Fruit fly (Drosophila melanogaster) Kc167 (cell line): ENCODE data around the gene Grl36b.

ENCODE experiments used
- Myc ChIP-seq: fragments of >200 bp; optimal IDR thresholded peaks from 2 replicates; lab custom pipeline; 2017; ENCODE audit warnings: missing external identifiers
- Sin3A ChIP-seq: fragments of >200 bp; optimal IDR thresholded peaks from 2 replicates; lab custom pipeline; 2018; ENCODE audit warnings: missing external identifiers
- h ChIP-seq: fragments of >200 bp; optimal IDR thresholded peaks from 3 replicates; lab custom pipeline; 2018; ENCODE audit warnings: missing external identifiers
- insv ChIP-seq: fragments of >200 bp; optimal IDR thresholded peaks from 3 replicates; lab custom pipeline; 2018; ENCODE audit warnings: missing external identifiers
- psq ChIP-seq: fragments of >200 bp; optimal IDR thresholded peaks from 2 replicates; lab custom pipeline; 2017; ENCODE audit warnings: missing external identifiers
- ttk ChIP-seq: sonication (Bioruptor generic); optimal IDR thresholded peaks from 2 replicates; lab custom pipeline; 2017; ENCODE audit warnings: missing external identifiers

DNA sequence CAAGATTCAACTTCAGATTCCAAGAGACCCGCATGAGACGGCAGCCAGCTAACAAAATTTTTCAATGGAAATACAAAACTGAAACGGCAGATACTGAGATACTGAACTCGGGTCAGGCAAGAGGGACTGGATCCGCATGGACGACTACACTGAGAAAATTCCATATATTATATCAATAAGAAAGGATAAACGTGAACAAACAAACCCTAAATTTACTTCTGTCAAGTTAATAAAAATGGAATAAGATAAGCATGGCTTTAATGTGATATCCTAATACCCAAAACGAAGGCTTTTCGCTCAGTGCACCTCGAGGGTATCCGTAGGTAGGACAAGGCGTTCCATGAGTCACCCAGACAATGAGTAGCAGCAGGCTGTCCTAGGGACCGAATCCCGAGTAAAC is 19.7 kb upstream of the Grl36b start:
- no peak for TF ChIP-seq psq (lab: Kevin White, UChicago)
- TF ChIP-seq Myc: no peak
- no peak for TF ChIP-seq Sin3A (lab: Kevin White, UChicago)
- TF ChIP-seq h (lab: Kevin White, UChicago): no peak
- TF ChIP-seq ttk: no peak
- TF ChIP-seq insv (lab: Kevin White, UChicago): no peak
